Fruit fly (Drosophila melanogaster) whole organism, embryonic: ENCODE results near the gene CG4770.

ENCODE experiments used
- Adf1 ChIP-seq: fragments of 200-800 bp; sonication (Bioruptor generic); IDR thresholded peaks from 2 replicates; pipeline ENCODE4 v1.3.6; 2022; ENCODE audit warnings: missing biosample characterization, missing genetic modification characterization
- CG10147 ChIP-seq: fragments of 200-800 bp; sonication (Bioruptor generic); optimal IDR thresholded peaks from 2 replicates; lab custom pipeline; 2019; ENCODE audit warnings: missing biosample characterization, mild to moderate bottlenecking, missing genetic modification characterization, moderate library complexity
- CG10979 ChIP-seq: fragments of 200-800 bp; sonication (Bioruptor generic); optimal IDR thresholded peaks from 2 replicates; lab custom pipeline; 2018; ENCODE audit warnings: missing biosample characterization, mild to moderate bottlenecking, missing genetic modification characterization, moderate library complexity
- CG11456 ChIP-seq: fragments of 200-800 bp; sonication (Bioruptor generic); IDR thresholded peaks from 3 replicates; pipeline ENCODE4 v1.3.6; 2022; ENCODE audit warnings: missing biosample characterization, missing genetic modification characterization
- CG11560 ChIP-seq: fragments of 200-800 bp; sonication (Bioruptor generic); IDR thresholded peaks from 3 replicates; pipeline ENCODE4 v1.3.6; 2022; ENCODE audit warnings: missing biosample characterization, missing genetic modification characterization
- CG12071 ChIP-seq: fragments of 200-800 bp; sonication (Bioruptor generic); optimal IDR thresholded peaks from 3 replicates; lab custom pipeline; 2018; ENCODE audit warnings: missing biosample characterization, mild to moderate bottlenecking, missing genetic modification characterization
- CG17568 ChIP-seq: fragments of 200-800 bp; sonication (Bioruptor generic); optimal IDR thresholded peaks from 2 replicates; lab custom pipeline; 2018; ENCODE audit warnings: missing biosample characterization, mild to moderate bottlenecking, missing genetic modification characterization, moderate library complexity
- CG17612 ChIP-seq: fragments of 200-800 bp; sonication (Bioruptor generic); IDR thresholded peaks from 2 replicates; pipeline ENCODE4 v1.3.6; 2022; ENCODE audit warnings: missing biosample characterization, missing genetic modification characterization
- CG18476 ChIP-seq: fragments of 200-800 bp; sonication (Bioruptor generic); optimal IDR thresholded peaks from 2 replicates; lab custom pipeline; 2016; ENCODE audit warnings: missing biosample characterization, mild to moderate bottlenecking, missing genetic modification characterization
- CG31365 ChIP-seq: fragments of 200-800 bp; sonication (Bioruptor generic); optimal IDR thresholded peaks from 2 replicates; lab custom pipeline; 2018; ENCODE audit warnings: missing biosample characterization, mild to moderate bottlenecking, missing genetic modification characterization
- CG32532 ChIP-seq: fragments of 200-800 bp; sonication (Bioruptor generic); IDR thresholded peaks from 2 replicates; pipeline ENCODE4 v1.3.6; 2022; ENCODE audit warnings: missing biosample characterization, missing genetic modification characterization
- CG3995 ChIP-seq: fragments of 200-800 bp; sonication (Bioruptor generic); optimal IDR thresholded peaks from 3 replicates; lab custom pipeline; 2016; ENCODE audit warnings: missing biosample characterization, missing genetic modification characterization
- CG4360 ChIP-seq: fragments of 200-800 bp; sonication (Bioruptor generic); IDR thresholded peaks from 2 replicates; pipeline ENCODE4 v1.3.6; 2022; ENCODE audit warnings: missing biosample characterization, missing genetic modification characterization
- CG8765 ChIP-seq: fragments of 200-800 bp; sonication (Bioruptor generic); IDR thresholded peaks from 2 replicates; pipeline ENCODE4 v1.3.6; 2022; ENCODE audit warnings: missing biosample characterization, missing genetic modification characterization
- CG8944 ChIP-seq: fragments of 200-800 bp; sonication (Bioruptor generic); optimal IDR thresholded peaks from 3 replicates; lab custom pipeline; 2016; ENCODE audit warnings: missing biosample characterization, missing genetic modification characterization
- Chrac-16 ChIP-seq: fragments of 200-800 bp; sonication (Bioruptor generic); optimal IDR thresholded peaks from 3 replicates; lab custom pipeline; 2016; ENCODE audit warnings: missing biosample characterization, missing genetic modification characterization
- CoRest ChIP-seq: fragments of 200-800 bp; sonication (Bioruptor generic); optimal IDR thresholded peaks from 3 replicates; lab custom pipeline; 2018; ENCODE audit warnings: missing biosample characterization, mild to moderate bottlenecking, missing genetic modification characterization, moderate library complexity
- Dip2 ChIP-seq: fragments of 200-800 bp; sonication (Bioruptor generic); IDR thresholded peaks from 2 replicates; pipeline ENCODE4 v1.3.6; 2022; ENCODE audit warnings: missing biosample characterization, missing genetic modification characterization
- Dref ChIP-seq: fragments of 200-800 bp; sonication (Bioruptor generic); IDR thresholded peaks from 2 replicates; pipeline ENCODE4 v1.3.6; 2022; ENCODE audit warnings: missing biosample characterization, missing genetic modification characterization
- HmgZ ChIP-seq: fragments of 200-800 bp; sonication (Bioruptor generic); optimal IDR thresholded peaks from 2 replicates; lab custom pipeline; 2018; ENCODE audit warnings: missing biosample characterization, mild to moderate bottlenecking, missing genetic modification characterization
- Hmr ChIP-seq: fragments of 200-800 bp; sonication (Bioruptor generic); optimal IDR thresholded peaks from 3 replicates; lab custom pipeline; 2017; ENCODE audit warnings: mild to moderate bottlenecking, missing biosample characterization, missing genetic modification reagents, missing genetic modification characterization
- Oaz ChIP-seq: fragments of 200-800 bp; sonication (Bioruptor generic); IDR thresholded peaks from 2 replicates; pipeline ENCODE4 v1.3.6; 2022; ENCODE audit warnings: missing biosample characterization, missing genetic modification characterization
- Opbp ChIP-seq: fragments of 200-800 bp; sonication (Bioruptor generic); IDR thresholded peaks from 3 replicates; pipeline ENCODE4 v1.3.6; 2022; ENCODE audit warnings: missing biosample characterization, missing genetic modification characterization; ENCODE audit not compliant: partially characterized antibody
- Ravus ChIP-seq: fragments of 200-800 bp; sonication (Bioruptor generic); IDR thresholded peaks from 2 replicates; pipeline ENCODE4 v1.3.6; 2022; ENCODE audit warnings: missing biosample characterization, missing genetic modification characterization
- Xbp1 ChIP-seq: fragments of 200-800 bp; sonication (Bioruptor generic); optimal IDR thresholded peaks from 3 replicates; lab custom pipeline; 2016; ENCODE audit warnings: missing biosample characterization, mild to moderate bottlenecking, missing genetic modification characterization
- ap ChIP-seq: fragments of 200-800 bp; sonication (Bioruptor generic); IDR thresholded peaks from 2 replicates; pipeline ENCODE4 v1.3.6; 2022; ENCODE audit warnings: missing biosample characterization, missing genetic modification characterization
- bsh ChIP-seq, 2 experiments: fragments of 200-800 bp; sonication (Bioruptor generic); optimal IDR thresholded peaks; 2 replicates each; lab custom pipeline; 2017 to 2018; ENCODE audit warnings: mild to moderate bottlenecking in 2 of 2, missing biosample characterization in 2 of 2, missing genetic modification characterization in 2 of 2, moderate library complexity in 1 of 2
- crol ChIP-seq: fragments of 200-800 bp; sonication (Bioruptor generic); IDR thresholded peaks from 2 replicates; pipeline ENCODE4 v1.3.6; 2022; ENCODE audit warnings: missing biosample characterization, missing genetic modification characterization
- da ChIP-seq: fragments of 200-800 bp; sonication (Bioruptor generic); optimal IDR thresholded peaks from 2 replicates; lab custom pipeline; 2016; ENCODE audit warnings: missing biosample characterization, missing genetic modification characterization
- dpn ChIP-seq, 2 experiments: fragments of 200-800 bp; sonication (Bioruptor generic); optimal IDR thresholded peaks; 3 replicates each; lab custom pipeline; 2016; ENCODE audit warnings: missing biosample characterization in 2 of 2, missing genetic modification characterization in 2 of 2
- eyg ChIP-seq: fragments of 200-800 bp; sonication (Bioruptor generic); optimal IDR thresholded peaks from 3 replicates; lab custom pipeline; 2016; ENCODE audit warnings: missing biosample characterization, missing genetic modification characterization
- gsb-n ChIP-seq: fragments of 200-800 bp; sonication (Bioruptor generic); optimal IDR thresholded peaks from 3 replicates; lab custom pipeline; 2018; ENCODE audit warnings: missing biosample characterization, mild to moderate bottlenecking, missing genetic modification characterization
- her ChIP-seq: fragments of 200-800 bp; sonication (Bioruptor generic); optimal IDR thresholded peaks from 2 replicates; lab custom pipeline; 2016; ENCODE audit warnings: missing biosample characterization, missing genetic modification characterization
- hkb ChIP-seq, 2 experiments: fragments of 200-800 bp in 1 of 2; fragments of >200 bp in 1 of 2; sonication (Bioruptor generic) in 1 of 2; IDR thresholded peaks in 1 of 2; optimal IDR thresholded peaks in 1 of 2; 2 replicates each; pipeline versions ENCODE4 v1.3.6 to Lab custom; 2017 to 2022; ENCODE audit warnings: missing biosample characterization in 1 of 2, missing genetic modification characterization in 1 of 2
- jigr1 ChIP-seq: fragments of 200-800 bp; sonication (Bioruptor generic); IDR thresholded peaks from 3 replicates; pipeline ENCODE4 v1.3.6; 2022; ENCODE audit warnings: missing biosample characterization, missing genetic modification characterization
- lilli ChIP-seq: fragments of 200-800 bp; sonication (Bioruptor generic); optimal IDR thresholded peaks from 3 replicates; lab custom pipeline; 2016; ENCODE audit warnings: missing biosample characterization, missing genetic modification characterization
- lmd ChIP-seq: fragments of 200-800 bp; sonication (Bioruptor generic); IDR thresholded peaks from 2 replicates; pipeline ENCODE4 v1.3.6; 2022; ENCODE audit warnings: missing biosample characterization, missing genetic modification characterization
- maf-S ChIP-seq: fragments of 200-800 bp; sonication (Bioruptor generic); optimal IDR thresholded peaks from 2 replicates; lab custom pipeline; 2016; ENCODE audit warnings: missing biosample characterization, missing genetic modification characterization
- mam ChIP-seq: fragments of 200-800 bp; sonication (Bioruptor generic); optimal IDR thresholded peaks from 3 replicates; lab custom pipeline; 2016; ENCODE audit warnings: missing biosample characterization, missing genetic modification characterization
- nau ChIP-seq: fragments of 200-800 bp; sonication (Bioruptor generic); optimal IDR thresholded peaks from 3 replicates; lab custom pipeline; 2017; ENCODE audit warnings: missing biosample characterization, mild to moderate bottlenecking, missing genetic modification characterization, missing genetic modification reagents
- nerfin-1 ChIP-seq: fragments of 200-800 bp; sonication (Bioruptor generic); optimal IDR thresholded peaks from 3 replicates; lab custom pipeline; 2019; ENCODE audit warnings: missing biosample characterization, mild to moderate bottlenecking, missing genetic modification characterization, moderate library complexity
- scrt ChIP-seq: fragments of 200-800 bp; sonication (Bioruptor generic); optimal IDR thresholded peaks from 2 replicates; lab custom pipeline; 2018; ENCODE audit warnings: missing biosample characterization, mild to moderate bottlenecking, missing genetic modification characterization, moderate library complexity
- sd ChIP-seq: fragments of 200-800 bp; sonication (Bioruptor generic); optimal IDR thresholded peaks from 3 replicates; lab custom pipeline; 2018; ENCODE audit warnings: missing biosample characterization, mild to moderate bottlenecking, missing genetic modification characterization, moderate library complexity
- sens ChIP-seq: fragments of 200-800 bp; sonication (Bioruptor generic); peaks from one replicate; lab custom pipeline; 2016; ENCODE audit warnings: missing biosample characterization, missing genetic modification characterization
- sim ChIP-seq: fragments of 200-800 bp; sonication (Bioruptor generic); IDR thresholded peaks from 2 replicates; pipeline ENCODE4 v1.3.6; 2022; ENCODE audit warnings: missing biosample characterization, missing genetic modification characterization
- sima ChIP-seq: fragments of 200-800 bp; sonication (Bioruptor generic); optimal IDR thresholded peaks from 2 replicates; lab custom pipeline; 2016; ENCODE audit warnings: missing biosample characterization, missing genetic modification characterization
- ttk ChIP-seq: fragments of 200-800 bp; sonication (Bioruptor generic); IDR thresholded peaks from 2 replicates; pipeline ENCODE4 v2.1.2; 2022; ENCODE audit warnings: missing biosample characterization, missing genetic modification characterization
- tup ChIP-seq: fragments of 200-800 bp; sonication (Bioruptor generic); optimal IDR thresholded peaks from 2 replicates; lab custom pipeline; 2016; ENCODE audit warnings: missing biosample characterization, mild to moderate bottlenecking, missing genetic modification characterization, moderate library complexity
- wek ChIP-seq: fragments of 200-800 bp; sonication (Bioruptor generic); optimal IDR thresholded peaks from 3 replicates; lab custom pipeline; 2018; ENCODE audit warnings: missing biosample characterization, mild to moderate bottlenecking, missing genetic modification characterization, moderate library complexity

CG4770 gene

dm6 chr3R:19891363-19891762, 26.9 kb upstream of the CG4770 start (continued):
- TF ChIP-seq lmd (GFP tag; lab: Robert Waterston, UW) (0 out of 2 replicates have a peak, but pooled peaks have one; percentile 22), ttk (GFP tag; lab: Robert Waterston, UW) (0 out of 2 replicates have a peak, but pooled peaks have one; percentile 8), wek (GFP tag; lab: Kevin White, UChicago) (no peak), Xbp1 (peak; percentile 5)

- TF ChIP-seq sima (GFP tag; lab: Kevin White, UChicago) (no peak), crol (GFP tag; lab: Robert Waterston, UW) (no peak), CG8944 (GFP tag; lab: Kevin White, UChicago) (peak; percentile 57), ttk (GFP tag; lab: Robert Waterston, UW) (peak; percentile 63), sim (GFP tag; lab: Robert Waterston, UW) (no peak), CG11456 (peak; percentile 82), Oaz (GFP tag; lab: Robert Waterston, UW) (0 out of 2 replicates have a peak, but pooled peaks have one; percentile 20), CG3995 (GFP tag; lab: Kevin White, UChicago) (no peak), gsb-n (peak; percentile 48), lilli (peak; percentile 75), CG4360 (0 out of 2 replicates have a peak, but pooled peaks have one; percentile 33), sd (tag; lab: Kevin White, UChicago) (peak; percentile 46), CG17568 (GFP tag; lab: Kevin White, UChicago) (peak; percentile 59), CG17612 (GFP tag; lab: Robert Waterston, UW) (0 out of 2 replicates have a peak, but pooled peaks have one; percentile 51), scrt (GFP tag; lab: Kevin White, UChicago) (peak; percentile 26), Opbp (no peak), dpn (GFP tag; optimal IDR thresholded peaks at IDR 0.05; lab: Kevin White, UChicago) (peak; percentile 54 to 70), Hmr (GFP tag; lab: Kevin White, UChicago) (no peak), sens (GFP tag; lab: Kevin White, UChicago) (peak; percentile 96), da (GFP tag; lab: Kevin White, UChicago) (no peak), Chrac-16 (GFP tag; lab: Kevin White, UChicago) (peak; percentile 42), tup (GFP tag; lab: Kevin White, UChicago) (no peak), CG10147 (GFP tag; lab: Kevin White, UChicago) (peak; percentile 63), Adf1 (GFP tag; lab: Robert Waterston, UW) (0 out of 2 replicates have a peak, but pooled peaks have one; percentile 10), nerfin-1 (peak; percentile 59), CoRest (peak; percentile 71), CG31365 (tag; lab: Kevin White, UChicago) (peak; percentile 37), her (GFP tag; lab: Kevin White, UChicago) (peak; percentile 57), Dip2 (GFP tag; lab: Robert Waterston, UW) (no peak), CG18476 (GFP tag; lab: Kevin White, UChicago) (peak; percentile 49), nau (no peak), mam (peak; percentile 78), CG10979 (peak; percentile 67), CG32532 (peak; percentile 76), bsh (GFP tag; optimal IDR thresholded peaks at IDR 0.05; lab: Kevin White, UChicago) (peak in 1 of 2 experiments; percentile 75), jigr1 (GFP tag; lab: Robert Waterston, UW) (peak; percentile 61; the same call in 2 of the 3 replicates), CG11560 (tag; lab: Robert Waterston, UW) (peak; percentile 55; the same call in 2 of the 3 replicates), hkb (optimal IDR thresholded peaks at IDR 0.05; lab: Kevin White, UChicago) (no peak), hkb (GFP tag; IDR thresholded peaks at IDR 0.05; lab: Robert Waterston, UW) (peak; percentile 74), eyg (peak; percentile 39), Ravus (no peak), Dref (GFP tag; lab: Robert Waterston, UW) (no peak), maf-S (GFP tag; lab: Kevin White, UChicago) (peak; percentile 36), ap (peak; percentile 57), HmgZ (tag; lab: Kevin White, UChicago) (peak; percentile 22), CG8765 (GFP tag; lab: Robert Waterston, UW) (no peak), CG12071 (GFP tag; lab: Kevin White, UChicago) (peak; percentile 78)
Observed at dm6 chr3R:19892046-19892445, 26.3 kb upstream of the CG4770 start.
